Fruit fly (Drosophila melanogaster): ENCODE measurements around the gene CG44869.

The CG44869 gene

dm6 chr2L:15407021-15407420 lies 11.1 kb downstream of the CG44869 start:
- no peak for TF ChIP-seq Abd-B (GFP tag; optimal IDR thresholded peaks at IDR 0.05)
- no peak for TF ChIP-seq sage (GFP tag; optimal IDR thresholded peaks at IDR 0.05)
- TF ChIP-seq dsf (GFP tag; optimal IDR thresholded peaks at IDR 0.05; ENCODE audit: borderline replicate concordance), result no peak
- no peak for TF ChIP-seq Hr78 (GFP tag; optimal IDR thresholded peaks at IDR 0.05)
- TF ChIP-seq br (GFP tag; optimal IDR thresholded peaks at IDR 0.05), result no peak
- TF ChIP-seq h (GFP tag; optimal IDR thresholded peaks at IDR 0.05), result no peak
- no peak for TF ChIP-seq HLH106 (tag; optimal IDR thresholded peaks at IDR 0.05)
- TF ChIP-seq Hr83 (GFP tag; optimal IDR thresholded peaks at IDR 0.05; ENCODE audit: poor library complexity, severe bottlenecking), result no peak
- TF ChIP-seq brk (GFP tag; optimal IDR thresholded peaks at IDR 0.05), result no peak
- no peak for TF ChIP-seq dl (GFP tag; optimal IDR thresholded peaks at IDR 0.05; ENCODE audit: insufficient read depth in 1 of 2, partially characterized antibody in 2 of 2)
- TF ChIP-seq Mio (GFP tag; optimal IDR thresholded peaks at IDR 0.05), result no peak
- no peak for TF ChIP-seq CG9705 (GFP tag; optimal IDR thresholded peaks at IDR 0.05)
- no peak for TF ChIP-seq lola (GFP tag; optimal IDR thresholded peaks at IDR 0.05)
- TF ChIP-seq usp (GFP tag; optimal IDR thresholded peaks at IDR 0.05), result no peak
- no peak for TF ChIP-seq psq (GFP tag; optimal IDR thresholded peaks at IDR 0.05)
- no peak for TF ChIP-seq Jra (GFP tag; optimal IDR thresholded peaks at IDR 0.05)

DNA sequence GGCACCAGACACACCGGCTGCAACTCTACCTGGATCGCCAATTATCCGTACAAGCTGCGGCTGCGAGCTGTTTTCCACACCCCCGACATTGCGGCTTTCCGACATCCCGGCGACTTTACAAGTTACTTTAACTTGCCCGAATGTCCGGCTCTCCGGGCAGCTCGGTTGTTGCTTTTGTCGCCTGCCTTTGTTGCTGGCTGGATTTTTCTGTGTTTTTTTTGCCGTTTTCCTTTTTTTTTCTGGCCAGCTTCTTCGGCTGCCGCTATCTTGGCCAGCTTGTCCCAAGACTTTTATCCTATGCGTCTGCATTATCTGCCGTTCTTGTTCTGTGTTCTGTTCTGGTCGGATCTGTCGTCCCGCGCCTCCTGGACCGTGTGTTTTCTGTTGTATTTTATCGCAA lies 12.2 kb downstream of the CG44869 start:
- no peak for TF ChIP-seq Dfd (GFP tag; optimal IDR thresholded peaks at IDR 0.05)
- TF ChIP-seq Jra (GFP tag; optimal IDR thresholded peaks at IDR 0.05), result no peak
- no peak for TF ChIP-seq Hr83 (GFP tag; optimal IDR thresholded peaks at IDR 0.05; ENCODE audit: poor library complexity, severe bottlenecking)
- TF ChIP-seq sv (GFP tag; optimal IDR thresholded peaks at IDR 0.05), result no peak
- no peak for TF ChIP-seq Vsx2 (GFP tag; optimal IDR thresholded peaks at IDR 0.05; ENCODE audit: partially characterized antibody)
- TF ChIP-seq fru (GFP tag; optimal IDR thresholded peaks at IDR 0.05), result no peak
- TF ChIP-seq dl (GFP tag; optimal IDR thresholded peaks at IDR 0.05; ENCODE audit: insufficient read depth in 1 of 2, partially characterized antibody in 2 of 2), result no peak
- no peak for TF ChIP-seq ey (GFP tag; optimal IDR thresholded peaks at IDR 0.05)
- no peak for TF ChIP-seq psq (GFP tag; optimal IDR thresholded peaks at IDR 0.05)
- TF ChIP-seq usp (GFP tag; optimal IDR thresholded peaks at IDR 0.05), result no peak
- no peak for TF ChIP-seq Dif (GFP tag; optimal IDR thresholded peaks at IDR 0.05; ENCODE audit: partially characterized antibody)
- no peak for TF ChIP-seq jim (GFP tag; optimal IDR thresholded peaks at IDR 0.05)
- no peak for TF ChIP-seq rgr (GFP tag; optimal IDR thresholded peaks at IDR 0.05)
- TF ChIP-seq CG32264 (GFP tag; optimal IDR thresholded peaks at IDR 0.05), result no peak
- TF ChIP-seq Abd-B (GFP tag; optimal IDR thresholded peaks at IDR 0.05), result no peak
- no peak for TF ChIP-seq Rel (GFP tag; optimal IDR thresholded peaks at IDR 0.05)
- TF ChIP-seq Rel (tag; optimal IDR thresholded peaks at IDR 0.05), result no peak
- no peak for TF ChIP-seq dsf (GFP tag; optimal IDR thresholded peaks at IDR 0.05; ENCODE audit: borderline replicate concordance)

dm6 chr2L:15404540-15404939 lies 13.6 kb downstream of the CG44869 start:
- TF ChIP-seq Hr83 (GFP tag; optimal IDR thresholded peaks at IDR 0.05; ENCODE audit: poor library complexity, severe bottlenecking), result no peak
- no peak for TF ChIP-seq brk (GFP tag; optimal IDR thresholded peaks at IDR 0.05)

DNA sequence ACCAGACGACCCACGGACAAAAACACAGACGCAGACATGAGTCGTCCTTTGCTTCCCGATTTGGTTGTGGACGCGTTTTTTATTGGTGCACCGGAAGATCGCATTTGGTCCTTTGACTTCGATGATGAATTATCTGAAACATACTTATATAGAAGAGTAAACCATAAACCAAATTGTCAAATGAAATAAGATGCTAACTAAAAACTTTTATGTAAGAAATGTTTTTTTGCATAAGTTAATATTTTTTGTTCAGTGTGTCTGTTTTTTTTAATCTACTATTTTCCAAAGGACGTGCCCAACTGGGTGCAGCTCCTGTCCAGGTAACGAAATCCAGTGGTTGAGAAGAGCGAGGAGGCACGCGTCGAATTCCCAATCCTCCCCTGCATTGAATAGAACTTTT lies 16.3 kb downstream of the CG44869 start:
- TF ChIP-seq foxo (GFP tag; optimal IDR thresholded peaks at IDR 0.05) (peak in 1 of 2 experiments; percentile 55), fru (GFP tag; optimal IDR thresholded peaks at IDR 0.05) (peak; percentile 54), Sp1 (GFP tag; optimal IDR thresholded peaks at IDR 0.05) (peak; percentile 18), Jra (GFP tag; optimal IDR thresholded peaks at IDR 0.05) (no peak), woc (GFP tag; optimal IDR thresholded peaks at IDR 0.05) (peak; percentile 22), ey (GFP tag; optimal IDR thresholded peaks at IDR 0.05) (peak; percentile 15), OdsH (GFP tag; optimal IDR thresholded peaks at IDR 0.05) (peak; percentile 3), HLH106 (tag; optimal IDR thresholded peaks at IDR 0.05) (peak; percentile 37), Dif (GFP tag; optimal IDR thresholded peaks at IDR 0.05; ENCODE audit: partially characterized antibody) (no peak), Hr83 (GFP tag; optimal IDR thresholded peaks at IDR 0.05; ENCODE audit: poor library complexity, severe bottlenecking) (no peak), Myc (optimal IDR thresholded peaks at IDR 0.05) (no peak), brk (GFP tag; optimal IDR thresholded peaks at IDR 0.05) (peak; percentile 7), h (GFP tag; optimal IDR thresholded peaks at IDR 0.05) (peak; percentile 52)
